Worm (Caenorhabditis elegans) whole organism, L4/young adult: ENCODE data around the gene arx-3.

Source experiments
- W03F9.2 ChIP-seq: fragments of 150-350 bp; optimal IDR thresholded peaks from 2 replicates; lab custom pipeline; 2014; ENCODE audit warnings: missing biosample characterization, missing genetic modification characterization
- dao-5 ChIP-seq: sonication (generic microtip); optimal IDR thresholded peaks from 2 replicates; lab custom pipeline; 2016; ENCODE audit warnings: missing genotype, missing genetic modification characterization, moderate library complexity, missing compliant biosample characterization
- him-1 ChIP-seq: sonication (generic microtip); optimal IDR thresholded peaks from 2 replicates; lab custom pipeline; 2016; ENCODE audit warnings: missing genotype, missing genetic modification reagents, missing genetic modification characterization, missing compliant biosample characterization

DNA sequence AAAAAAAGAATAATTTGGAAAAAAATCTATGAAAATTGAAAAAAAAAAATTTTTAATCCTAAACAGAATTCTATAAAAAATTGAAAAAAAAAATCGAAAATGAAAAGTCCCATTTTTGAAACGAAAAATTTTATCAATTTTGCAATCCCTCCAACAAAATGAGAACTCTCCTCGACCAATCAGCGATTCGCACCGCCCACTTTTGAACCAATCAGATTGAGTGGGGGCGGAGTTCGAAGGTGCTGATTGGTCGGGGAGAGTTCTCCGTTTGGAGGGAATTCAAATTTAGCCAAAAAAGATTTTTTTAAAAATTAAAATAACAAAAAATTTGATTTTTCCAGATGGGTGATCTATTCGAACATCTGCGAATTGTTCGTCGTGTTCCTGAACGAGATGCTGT, 9.5 kb upstream of the arx-3 start:
- TF ChIP-seq him-1 (tag; lab: Kevin White, UChicago) (no peak), W03F9.2 (no peak), dao-5 (tag; lab: Kevin White, UChicago) (no peak)
